Fruit fly (Drosophila melanogaster): ENCODE data around the gene CG11837.

Gene CG11837

DNA sequence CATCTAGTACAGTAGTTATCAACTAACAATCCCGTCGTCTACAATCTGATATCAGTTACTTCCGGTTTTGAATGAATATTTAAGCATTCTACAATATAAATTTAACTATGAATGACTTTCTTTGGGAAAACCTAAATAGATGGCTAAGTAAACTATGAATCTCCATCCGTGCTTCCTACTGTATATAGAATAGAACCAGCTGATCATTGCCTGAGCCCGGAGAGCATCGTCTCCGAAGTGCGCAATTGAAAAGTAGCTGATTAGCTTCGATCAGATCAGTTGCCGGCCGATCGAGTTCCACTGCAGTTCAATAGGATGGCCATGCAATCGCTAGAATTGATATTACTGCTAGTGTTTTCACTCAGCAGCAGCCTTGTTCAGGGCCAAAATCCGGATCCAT is 1.5 kb downstream of the CG11837 start, which contains the start of gene CG11841:
CG11841 (plus strand) TSS at position 301 of the 400 bp plus-strand sequence.
- no peak for TF ChIP-seq CG8478 (optimal IDR thresholded peaks at IDR 0.05)
- no peak for TF ChIP-seq CTCF (optimal IDR thresholded peaks at IDR 0.05)

DNA sequence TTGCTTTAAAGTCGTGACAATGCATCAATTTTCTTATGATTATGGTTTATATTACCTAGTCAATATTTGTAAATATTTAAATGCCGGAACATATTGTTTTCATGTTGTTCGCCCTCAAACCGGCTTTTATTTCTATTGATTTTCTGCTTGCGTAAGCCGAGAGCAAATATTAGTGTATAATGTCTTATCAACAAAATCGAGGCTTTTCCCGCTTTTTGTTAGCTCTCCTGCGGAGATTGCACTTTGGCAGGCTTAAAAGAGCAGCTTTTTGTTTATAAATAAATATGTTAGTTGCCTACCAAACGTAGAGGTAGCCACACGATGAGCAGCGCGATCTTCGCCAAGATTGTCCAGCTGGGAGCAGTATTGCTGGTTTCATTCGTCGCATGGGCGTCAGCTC is 3.1 kb downstream of the CG11837 start, which contains the start of gene CG11842:
CG11842 (plus strand) TSS at position 301 of the 400 bp plus-strand sequence.
- TF ChIP-seq CG8478 (optimal IDR thresholded peaks at IDR 0.05) (no peak), CTCF (optimal IDR thresholded peaks at IDR 0.05) (no peak)

DNA sequence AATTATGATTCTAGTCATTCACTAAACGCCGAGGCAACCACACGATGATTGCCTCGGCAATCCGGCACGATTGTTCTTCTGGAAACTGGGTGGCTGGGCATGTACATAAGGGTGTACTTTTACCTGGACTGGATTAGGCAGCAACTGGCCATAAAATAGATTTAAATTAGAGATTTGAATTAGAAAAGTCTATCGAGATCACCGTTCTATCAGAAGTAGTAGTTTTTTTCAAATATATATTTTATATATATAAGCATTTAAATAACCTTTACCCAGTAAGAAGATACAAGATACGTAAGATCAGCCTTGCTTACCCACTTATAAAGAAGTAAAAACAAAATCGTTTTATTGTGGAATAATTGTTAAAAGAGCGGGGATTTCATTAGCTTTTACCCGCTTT is 4.8 kb downstream of the CG11837 start, which contains the start of gene CG11843:
CG11843 (plus strand) TSS at position 301 of the 400 bp plus-strand sequence.
- TF ChIP-seq CG8478 (optimal IDR thresholded peaks at IDR 0.05), result no peak
- no peak for TF ChIP-seq CTCF (optimal IDR thresholded peaks at IDR 0.05)

DNA sequence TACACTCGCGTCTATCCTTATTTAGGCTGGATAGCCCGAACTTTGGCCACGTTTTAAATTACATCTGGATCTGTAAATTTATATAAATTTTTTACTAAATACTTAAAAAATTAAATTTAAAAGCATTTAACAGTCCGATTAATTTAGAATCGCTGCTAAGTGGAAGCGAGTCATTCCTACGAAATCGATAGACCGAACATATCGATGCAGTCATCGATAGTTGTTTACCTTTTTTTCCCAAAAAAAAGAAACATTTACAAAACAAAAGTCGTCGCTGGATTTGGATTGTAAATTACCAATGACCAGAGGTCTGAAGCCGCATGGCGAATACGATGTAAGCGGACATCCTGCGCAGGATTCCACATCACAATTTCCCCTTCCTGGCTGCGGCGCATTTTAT is 6.4 kb downstream of the CG11837 start, which contains the start of gene Sirt7:
Sirt7 (plus strand) TSS at position 218 of the 400 bp plus-strand sequence.
- TF ChIP-seq CTCF (optimal IDR thresholded peaks at IDR 0.05) (peak in 1 of 2 experiments; percentile 27), CG8478 (optimal IDR thresholded peaks at IDR 0.05) (no peak)

DNA sequence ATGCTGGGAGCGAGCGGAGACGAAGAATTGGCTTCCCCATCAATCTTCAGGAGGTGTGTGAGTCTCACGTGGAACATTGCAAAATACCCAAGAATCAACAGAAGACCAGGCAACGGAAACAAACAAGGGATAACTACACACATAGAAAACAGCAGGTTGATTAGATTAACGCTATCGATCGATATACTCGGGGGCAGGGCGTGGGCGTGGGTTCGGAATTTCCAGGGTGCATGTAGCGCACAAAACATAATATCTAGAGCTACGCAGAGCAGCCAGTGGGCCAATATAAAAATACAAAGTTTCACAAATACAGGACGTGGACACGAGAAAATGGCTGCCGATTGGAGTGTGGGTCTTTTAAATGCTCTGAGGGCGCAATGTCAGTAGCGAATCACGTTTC is 10.1 kb downstream of the CG11837 start:
- TF ChIP-seq CG8478 (optimal IDR thresholded peaks at IDR 0.05), result no peak
- TF ChIP-seq CTCF (optimal IDR thresholded peaks at IDR 0.05), result no peak

DNA sequence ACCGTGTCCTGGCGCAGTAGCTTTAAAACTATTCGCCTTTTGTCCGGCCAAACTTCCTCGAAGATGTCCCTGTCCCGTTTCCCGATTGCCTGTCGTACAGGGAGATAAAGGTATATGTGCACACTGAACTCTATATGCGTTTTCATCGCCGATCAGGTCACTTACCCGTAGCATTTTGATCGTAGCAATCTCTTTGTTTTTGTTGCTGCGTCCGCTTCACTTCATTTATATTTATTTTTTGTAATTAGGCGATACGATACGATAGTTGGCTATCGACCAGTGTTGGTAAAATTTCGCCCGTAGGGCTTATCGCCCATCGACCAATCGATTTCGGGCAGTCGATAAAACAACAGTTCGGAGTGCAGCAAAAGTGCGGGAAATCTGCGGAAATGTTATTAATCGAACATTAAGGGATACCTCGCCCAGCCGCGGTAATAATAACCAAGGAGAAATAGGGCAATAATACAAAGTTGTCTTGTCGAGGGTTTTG is 13.5 kb downstream of the CG11837 start, which contains the start of the genes Cul5 and Bicra:
Cul5 (minus strand) TSS at position 259 of the 490 bp plus-strand sequence.
Bicra (plus strand) TSS at position 324 of the 490 bp plus-strand sequence.
- no peak for TF ChIP-seq CG8478 (optimal IDR thresholded peaks at IDR 0.05)
- no peak for TF ChIP-seq CTCF (optimal IDR thresholded peaks at IDR 0.05)

DNA sequence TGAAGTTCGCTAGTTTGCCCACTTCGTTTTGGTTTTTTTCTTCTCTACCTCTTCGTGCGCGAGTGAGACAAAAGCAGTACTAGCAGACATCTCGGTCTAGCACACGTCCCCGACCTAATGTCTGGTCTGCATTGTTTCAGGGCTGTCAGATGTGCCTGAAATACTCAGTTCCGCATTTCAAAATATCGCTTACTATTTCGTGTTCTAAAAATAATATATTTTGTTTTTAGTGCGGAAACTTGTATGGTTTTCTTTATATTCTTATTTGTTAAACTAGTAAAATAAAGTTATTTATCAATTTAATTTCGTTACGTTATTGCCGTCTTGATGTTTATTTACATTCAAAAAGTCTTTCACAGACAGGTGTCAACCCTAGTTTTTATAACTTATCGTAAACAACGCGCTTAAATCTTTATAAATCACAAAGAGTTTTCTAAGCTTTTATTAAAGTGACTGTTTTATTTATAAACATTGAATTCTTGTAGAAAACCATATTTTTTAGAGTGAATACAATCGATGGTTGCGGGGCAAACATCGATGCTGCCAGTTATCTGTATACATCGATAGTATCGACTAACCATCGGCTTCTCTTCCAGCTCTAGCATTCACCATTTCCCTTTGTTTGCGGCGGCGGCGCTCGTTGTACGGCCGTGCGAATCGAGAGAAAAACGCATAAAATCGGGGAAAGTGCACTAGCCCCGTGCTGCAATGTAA is 14.1 kb downstream of the CG11837 start:
- TF ChIP-seq CTCF (optimal IDR thresholded peaks at IDR 0.05) (peak in 1 of 2 experiments; percentile 30), CG8478 (optimal IDR thresholded peaks at IDR 0.05) (no peak)

DNA sequence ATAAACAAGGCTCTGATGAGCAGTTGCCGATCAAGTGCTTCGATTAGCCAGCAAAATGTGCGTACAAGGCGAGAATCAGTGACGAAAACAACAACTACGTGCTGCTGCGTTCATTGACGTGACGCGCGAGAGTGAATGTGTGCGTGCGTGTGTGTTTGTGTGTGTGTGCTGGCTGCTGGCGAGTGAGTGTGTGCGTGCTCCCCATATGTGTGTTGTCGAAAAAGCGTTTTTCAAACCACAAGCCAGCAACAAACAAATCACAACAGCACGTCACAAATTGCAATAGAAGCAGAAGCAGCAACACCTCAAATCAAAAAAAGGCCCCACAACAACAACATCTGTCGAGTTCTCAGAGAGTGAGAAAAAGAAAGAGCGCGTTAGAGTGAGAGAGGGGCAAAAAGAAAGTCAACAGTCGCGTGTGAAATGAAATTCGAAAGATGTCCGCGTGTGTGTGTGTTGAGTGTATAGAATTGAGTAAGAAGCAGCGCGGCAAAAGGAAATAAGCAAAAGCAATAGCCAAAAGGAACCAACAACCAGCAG is 14.7 kb downstream of the CG11837 start:
- TF ChIP-seq CTCF (optimal IDR thresholded peaks at IDR 0.05), result peak in 1 of 2 experiments; percentile 11
- no peak for TF ChIP-seq CG8478 (optimal IDR thresholded peaks at IDR 0.05)

DNA sequence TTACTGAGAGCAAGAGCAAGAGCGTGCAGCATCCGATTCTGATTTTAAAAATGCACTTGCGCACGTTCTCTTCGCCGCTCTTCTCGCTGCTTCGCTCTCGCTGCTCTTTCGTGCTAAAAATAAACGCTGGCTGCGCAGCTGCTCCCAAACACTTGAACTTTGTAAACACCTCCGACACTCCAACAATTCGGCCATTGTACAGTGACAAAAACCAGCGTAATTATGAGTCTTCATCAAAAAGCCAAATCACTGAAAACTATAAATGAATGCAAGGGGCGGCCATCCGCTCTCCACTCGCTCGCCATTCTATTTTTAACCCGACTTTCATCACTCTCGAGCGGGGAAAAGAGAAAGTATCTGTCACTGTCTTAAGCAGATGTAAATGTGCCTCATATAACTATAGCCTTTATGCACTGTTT is 15.4 kb downstream of the CG11837 start:
- no peak for TF ChIP-seq CTCF (optimal IDR thresholded peaks at IDR 0.05)
- no peak for TF ChIP-seq CG8478 (optimal IDR thresholded peaks at IDR 0.05)

DNA sequence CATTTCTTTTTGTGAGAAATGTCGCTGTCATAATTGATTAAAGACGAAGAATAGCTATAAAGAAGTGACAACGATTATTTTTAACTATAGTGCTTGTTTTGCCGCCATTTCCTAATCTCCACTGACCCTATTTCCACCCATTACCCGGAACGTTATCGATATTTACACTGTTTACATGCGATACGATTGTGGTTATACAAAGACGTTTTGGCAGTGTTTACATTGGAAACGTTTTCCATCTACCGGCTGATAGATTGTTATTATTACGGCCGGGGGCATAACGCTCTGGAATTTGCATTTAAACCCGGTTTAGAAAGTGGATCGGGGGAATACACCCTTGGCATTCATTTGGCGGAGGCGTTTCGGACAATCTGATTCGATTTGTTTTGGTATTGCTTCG is 17.0 kb downstream of the CG11837 start:
- TF ChIP-seq CG8478 (optimal IDR thresholded peaks at IDR 0.05) (no peak), CTCF (optimal IDR thresholded peaks at IDR 0.05) (no peak)

DNA sequence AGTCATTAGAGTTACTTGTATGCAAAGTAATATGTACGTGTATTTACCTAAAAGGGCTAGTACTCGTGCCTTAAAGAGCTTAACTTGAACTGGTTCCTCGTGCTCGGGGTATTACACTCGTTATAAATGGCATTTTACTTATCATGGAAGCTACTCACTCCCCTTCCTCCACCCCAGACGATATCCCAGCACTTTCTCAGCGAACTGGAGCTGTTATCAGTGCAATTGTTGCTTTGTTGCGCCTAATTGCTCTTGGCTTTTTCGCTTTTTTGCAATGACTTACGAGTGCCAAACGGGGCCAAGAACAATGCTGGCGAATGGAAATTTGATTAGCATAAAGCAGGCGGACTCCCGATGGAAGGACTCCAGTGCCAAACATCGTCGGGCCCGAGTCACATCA is 17.8 kb downstream of the CG11837 start:
- no peak for TF ChIP-seq CTCF (optimal IDR thresholded peaks at IDR 0.05)
- TF ChIP-seq CG8478 (optimal IDR thresholded peaks at IDR 0.05), result no peak

DNA sequence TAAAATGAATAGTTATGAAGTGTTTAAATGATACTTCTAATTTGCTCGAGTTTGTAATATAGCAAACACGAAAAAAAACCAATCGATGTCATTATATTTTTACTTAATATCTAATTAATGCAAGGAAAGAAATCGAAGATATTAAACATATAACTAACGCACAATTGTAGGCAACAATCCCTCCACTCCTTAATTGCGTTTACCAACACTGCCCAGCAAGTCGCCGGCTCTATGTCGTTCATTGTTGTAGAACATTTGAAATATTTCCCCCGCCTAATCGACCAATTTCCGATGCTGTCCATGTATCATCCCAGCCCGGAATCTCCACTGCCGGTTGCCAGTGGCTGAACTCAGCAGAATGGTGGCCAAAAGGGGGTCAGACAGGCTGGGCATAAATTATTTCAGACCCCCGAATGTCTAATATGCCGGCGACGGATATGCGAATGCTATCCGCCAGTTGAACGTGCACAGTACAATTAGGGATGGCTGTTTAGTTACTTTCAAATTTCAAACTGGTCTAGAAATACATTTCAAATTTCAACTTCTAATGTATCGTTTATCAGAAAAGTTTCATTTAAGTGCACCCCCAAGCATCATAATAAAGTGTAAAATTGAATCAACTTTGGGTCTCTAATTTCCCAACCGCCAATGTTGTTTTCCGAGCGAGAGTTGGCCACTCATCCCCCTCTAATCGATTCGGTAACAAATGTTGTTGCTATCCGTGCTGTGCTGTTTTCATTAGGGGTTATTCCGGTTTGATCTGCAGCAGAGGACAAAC is 19.3 kb downstream of the CG11837 start:
- TF ChIP-seq CTCF (optimal IDR thresholded peaks at IDR 0.05) (no peak), CG8478 (optimal IDR thresholded peaks at IDR 0.05) (no peak)

DNA sequence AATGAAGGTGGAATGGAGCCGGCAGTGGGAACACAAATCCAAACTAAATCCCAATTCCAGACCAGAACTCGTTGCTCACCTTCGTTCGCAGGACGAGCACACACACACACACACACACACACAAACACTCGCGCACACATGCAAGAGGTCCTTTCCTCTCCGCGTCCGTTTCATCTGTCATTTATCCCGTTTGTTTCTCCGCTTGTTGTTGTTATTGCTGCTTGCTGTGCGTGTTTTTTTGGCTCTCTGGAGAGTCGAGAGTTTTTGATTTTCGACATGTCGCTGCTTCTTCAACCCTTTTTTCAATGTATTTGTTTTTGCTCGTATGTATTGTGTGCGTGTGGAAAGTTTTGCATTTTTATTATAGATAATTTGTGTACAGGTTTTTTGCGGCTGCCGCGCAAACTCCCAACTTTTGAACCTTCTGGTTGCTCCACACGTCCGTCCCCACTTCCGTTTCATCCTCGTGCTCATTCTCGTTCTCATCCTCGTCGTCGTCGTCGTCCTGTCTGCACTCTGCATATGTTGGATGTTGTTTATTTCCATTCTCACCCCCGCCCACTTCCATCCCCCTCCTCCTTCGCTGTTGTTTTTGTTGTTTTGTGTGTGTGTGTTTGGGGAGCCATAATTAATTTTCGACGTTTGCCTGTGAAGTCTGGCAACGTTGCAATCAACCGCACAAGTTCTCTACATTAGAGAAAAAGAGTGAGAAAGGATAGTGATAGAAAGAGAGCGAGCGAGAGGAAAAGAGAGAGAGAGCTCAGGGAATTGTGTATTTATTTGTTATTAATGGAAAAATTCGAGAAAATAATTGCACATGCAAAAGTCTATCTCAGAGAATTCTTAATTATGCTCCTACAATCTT is 20.1 kb downstream of the CG11837 start:
- TF ChIP-seq CG8478 (optimal IDR thresholded peaks at IDR 0.05), result no peak
- TF ChIP-seq CTCF (optimal IDR thresholded peaks at IDR 0.05), result no peak

DNA sequence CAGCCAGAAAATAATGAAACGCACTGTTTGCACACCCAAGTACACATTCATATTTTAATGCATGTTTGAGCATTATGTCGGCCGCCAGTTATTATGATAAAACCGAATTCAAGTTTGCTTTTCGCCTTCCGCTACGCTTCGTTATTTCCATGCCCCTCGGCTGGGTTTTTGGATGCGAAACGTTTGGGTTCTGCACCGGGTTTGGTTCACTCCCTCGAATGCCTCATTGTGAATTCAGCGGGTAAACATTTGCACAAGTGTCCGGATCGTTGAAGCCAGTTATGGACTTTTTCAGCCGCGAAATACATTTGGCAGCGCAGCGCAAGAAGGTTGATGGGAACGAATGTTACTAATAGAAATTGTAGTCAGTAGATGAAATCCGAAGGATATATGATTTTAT is 21.8 kb downstream of the CG11837 start:
- TF ChIP-seq CG8478 (optimal IDR thresholded peaks at IDR 0.05), result no peak
- no peak for TF ChIP-seq CTCF (optimal IDR thresholded peaks at IDR 0.05)
